Worm (Caenorhabditis elegans) whole organism, young adult: Measurements from ENCODE around the gene hrpa-1.

ENCODE experiments used
- C17E4.6 ChIP-seq: fragments of 200-800 bp; sonication (Bioruptor generic); IDR thresholded peaks from 2 replicates; pipeline ENCODE4 v1.3.6; 2022; ENCODE audit warnings: missing genetic modification reagents, missing genetic modification characterization, missing compliant biosample characterization
- F23B12.7 ChIP-seq: sonication (generic microtip); optimal IDR thresholded peaks from 2 replicates; lab custom pipeline; 2017; ENCODE audit warnings: missing genetic modification characterization, mild to moderate bottlenecking, missing compliant biosample characterization, antibody characterized with exemption, moderate library complexity; ENCODE audit not compliant: insufficient read depth
- F39B2.1 ChIP-seq: fragments of 200-800 bp; sonication (Bioruptor generic); IDR thresholded peaks from 2 replicates; pipeline ENCODE4 v1.3.6; 2022; ENCODE audit warnings: missing genetic modification reagents, missing genetic modification characterization, missing compliant biosample characterization
- F49E8.2 ChIP-seq: sonication (generic microtip); optimal IDR thresholded peaks from 3 replicates; lab custom pipeline; 2017; ENCODE audit warnings: missing genetic modification characterization, mild to moderate bottlenecking, missing compliant biosample characterization, antibody characterized with exemption, moderate library complexity; ENCODE audit not compliant: insufficient read depth
- F57C9.4 ChIP-seq: sonication (generic microtip); optimal IDR thresholded peaks from 2 replicates; lab custom pipeline; 2017; ENCODE audit warnings: mild to moderate bottlenecking, missing genetic modification characterization, missing compliant biosample characterization
- K12H6.12 ChIP-seq: fragments of 200-800 bp; sonication (Bioruptor generic); optimal IDR thresholded peaks from 2 replicates; lab custom pipeline; 2018; ENCODE audit warnings: mild to moderate bottlenecking, missing genetic modification characterization, missing compliant biosample characterization
- T26A5.8 ChIP-seq: sonication (generic microtip); optimal IDR thresholded peaks from 2 replicates; lab custom pipeline; 2016; ENCODE audit warnings: missing genetic modification characterization, missing compliant biosample characterization
- Y67H2A.10 ChIP-seq: fragments of 200-800 bp; sonication (Bioruptor generic); conservative IDR thresholded peaks from 2 replicates; pipeline ENCODE4 v1.3.6; 2022; ENCODE audit warnings: missing genetic modification reagents, missing genetic modification characterization, missing compliant biosample characterization
- akir-1 ChIP-seq: fragments of 200-800 bp; sonication (Bioruptor generic); optimal IDR thresholded peaks from 2 replicates; lab custom pipeline; 2018; ENCODE audit warnings: mild to moderate bottlenecking, missing genetic modification characterization, moderate library complexity, missing compliant biosample characterization
- atf-7 ChIP-seq: sonication (generic microtip); optimal IDR thresholded peaks from 2 replicates; lab custom pipeline; 2017; ENCODE audit warnings: mild to moderate bottlenecking, missing genetic modification characterization, missing compliant biosample characterization
- attf-5 ChIP-seq: fragments of 200-800 bp; sonication (Bioruptor generic); optimal IDR thresholded peaks from 2 replicates; lab custom pipeline; 2018; ENCODE audit warnings: mild to moderate bottlenecking, missing genetic modification characterization, missing compliant biosample characterization
- cebp-1 ChIP-seq, 2 experiments: fragments of 200-800 bp in 1 of 2; sonication (Bioruptor generic) in 1 of 2; sonication (generic microtip) in 1 of 2; IDR thresholded peaks in 1 of 2; optimal IDR thresholded peaks in 1 of 2; 2 replicates each; pipeline versions ENCODE4 v1.3.6 to Lab custom; 2017 to 2022; ENCODE audit warnings: missing compliant biosample characterization in 2 of 2, missing genetic modification characterization in 2 of 2, mild to moderate bottlenecking in 1 of 2, missing genetic modification reagents in 1 of 2, moderate library complexity in 1 of 2
- ceh-79 ChIP-seq: sonication (generic microtip); optimal IDR thresholded peaks from 2 replicates; lab custom pipeline; 2017; ENCODE audit warnings: mild to moderate bottlenecking, missing genetic modification characterization, missing compliant biosample characterization
- dox-1 ChIP-seq: fragments of 200-800 bp; sonication (Bioruptor generic); IDR thresholded peaks from 2 replicates; pipeline ENCODE4 v1.3.6; 2022; ENCODE audit warnings: missing genetic modification reagents, missing genetic modification characterization, missing compliant biosample characterization
- dpff-1 ChIP-seq: sonication (generic microtip); optimal IDR thresholded peaks from 2 replicates; lab custom pipeline; 2017; ENCODE audit warnings: mild to moderate bottlenecking, missing genetic modification characterization, missing compliant biosample characterization
- efl-1 ChIP-seq: fragments of 150-350 bp; optimal IDR thresholded peaks from 2 replicates; lab custom pipeline; 2014; ENCODE audit warnings: missing biosample characterization, missing genetic modification reagents, missing genetic modification characterization
- egl-18 ChIP-seq: fragments of 200-800 bp; sonication (Bioruptor generic); IDR thresholded peaks from 2 replicates; pipeline ENCODE4 v1.3.6; 2022; ENCODE audit warnings: missing genetic modification reagents, missing genetic modification characterization, missing compliant biosample characterization
- egrh-3 ChIP-seq: fragments of 200-800 bp; sonication (Bioruptor generic); IDR thresholded peaks from 2 replicates; pipeline ENCODE4 v1.3.6; 2022; ENCODE audit warnings: missing genetic modification reagents, missing genetic modification characterization, missing compliant biosample characterization
- ets-4 ChIP-seq: fragments of 200-800 bp; sonication (Bioruptor generic); optimal IDR thresholded peaks from 2 replicates; lab custom pipeline; 2018; ENCODE audit warnings: mild to moderate bottlenecking, missing genetic modification characterization, missing compliant biosample characterization
- fkh-3 ChIP-seq: sonication (generic microtip); optimal IDR thresholded peaks from 2 replicates; lab custom pipeline; 2016; ENCODE audit warnings: mild to moderate bottlenecking, missing genetic modification characterization, missing compliant biosample characterization
- him-1 ChIP-seq: sonication (generic microtip); optimal IDR thresholded peaks from 2 replicates; lab custom pipeline; 2016; ENCODE audit warnings: missing genotype, missing genetic modification reagents, missing genetic modification characterization, missing compliant biosample characterization
- hmg-1.2 ChIP-seq: fragments of 200-800 bp; sonication (Bioruptor generic); IDR thresholded peaks from 2 replicates; pipeline ENCODE4 v1.3.6; 2022; ENCODE audit warnings: missing genetic modification reagents, missing genetic modification characterization, missing compliant biosample characterization
- hsf-1 ChIP-seq: fragments of 200-800 bp; sonication (Bioruptor generic); IDR thresholded peaks from 2 replicates; pipeline ENCODE4 v1.3.6; 2022; ENCODE audit warnings: missing genetic modification reagents, missing genetic modification characterization, missing compliant biosample characterization
- lag-1 ChIP-seq: fragments of 200-800 bp; sonication (Bioruptor generic); IDR thresholded peaks from 2 replicates; pipeline ENCODE4 v1.3.6; 2022; ENCODE audit warnings: missing genetic modification reagents, missing genetic modification characterization, missing compliant biosample characterization
- let-526 ChIP-seq: fragments of 200-800 bp; sonication (Bioruptor generic); IDR thresholded peaks from 2 replicates; pipeline ENCODE4 v1.3.6; 2022; ENCODE audit warnings: missing genetic modification reagents, missing genetic modification characterization, missing compliant biosample characterization
- let-607 ChIP-seq, 2 experiments: fragments of 200-800 bp in 1 of 2; sonication (Bioruptor generic) in 1 of 2; sonication (generic microtip) in 1 of 2; optimal IDR thresholded peaks; 2 replicates each; lab custom pipeline; 2016 to 2018; ENCODE audit warnings: mild to moderate bottlenecking in 2 of 2, missing compliant biosample characterization in 2 of 2, missing genetic modification characterization in 2 of 2, moderate library complexity in 2 of 2, missing genotype in 1 of 2
- lin-40 ChIP-seq: sonication (generic microtip); optimal IDR thresholded peaks from 2 replicates; lab custom pipeline; 2016; ENCODE audit warnings: missing genetic modification characterization, mild to moderate bottlenecking, missing compliant biosample characterization, missing genotype, missing genetic modification reagents
- lin-54 ChIP-seq: fragments of 200-800 bp; sonication (Bioruptor generic); optimal IDR thresholded peaks from 2 replicates; lab custom pipeline; 2018; ENCODE audit warnings: mild to moderate bottlenecking, missing genetic modification characterization, missing compliant biosample characterization
- madf-10 ChIP-seq: sonication (generic microtip); optimal IDR thresholded peaks from 2 replicates; lab custom pipeline; 2016; ENCODE audit warnings: mild to moderate bottlenecking, missing genetic modification characterization, missing compliant biosample characterization
- madf-8 ChIP-seq: fragments of 200-800 bp; sonication (Bioruptor generic); conservative IDR thresholded peaks from 2 replicates; pipeline ENCODE4 v1.3.6; 2022; ENCODE audit warnings: missing genetic modification reagents, missing genetic modification characterization, missing compliant biosample characterization
- nfya-1 ChIP-seq: sonication (generic microtip); optimal IDR thresholded peaks from 2 replicates; lab custom pipeline; 2017; ENCODE audit warnings: antibody characterized with exemption, missing compliant biosample characterization, missing genetic modification characterization, borderline replicate concordance; ENCODE audit not compliant: insufficient read depth
- nhr-120 ChIP-seq: fragments of 200-800 bp; sonication (Bioruptor generic); IDR thresholded peaks from 2 replicates; pipeline ENCODE4 v1.3.6; 2022; ENCODE audit warnings: missing genetic modification characterization, missing compliant biosample characterization
- nhr-27 ChIP-seq: fragments of 200-800 bp; sonication (Bioruptor generic); optimal IDR thresholded peaks from 2 replicates; lab custom pipeline; 2018; ENCODE audit warnings: mild to moderate bottlenecking, missing genetic modification characterization, moderate library complexity, missing compliant biosample characterization
- nhr-80 ChIP-seq: sonication (generic microtip); optimal IDR thresholded peaks from 2 replicates; lab custom pipeline; 2016; ENCODE audit warnings: missing genetic modification characterization, missing compliant biosample characterization
- pbrm-1 ChIP-seq: fragments of 200-800 bp; sonication (Bioruptor generic); IDR thresholded peaks from 2 replicates; pipeline ENCODE4 v1.3.6; 2022; ENCODE audit warnings: missing genetic modification reagents, missing genetic modification characterization, missing compliant biosample characterization
- pha-4 ChIP-seq: fragments of 150-350 bp; sonication (generic microtip); optimal IDR thresholded peaks from 2 replicates; lab custom pipeline; 2014; ENCODE audit warnings: missing biosample characterization, missing genetic modification reagents, missing genetic modification characterization
- sdz-38 ChIP-seq: sonication (generic microtip); optimal IDR thresholded peaks from 2 replicates; lab custom pipeline; 2016; ENCODE audit warnings: missing genotype, missing genetic modification characterization, missing compliant biosample characterization
- snpc-1.1 ChIP-seq: sonication (generic microtip); optimal IDR thresholded peaks from 2 replicates; lab custom pipeline; 2017; ENCODE audit warnings: missing genetic modification characterization, mild to moderate bottlenecking, missing compliant biosample characterization, antibody characterized with exemption, moderate library complexity, missing genotype, missing genetic modification reagents; ENCODE audit not compliant: insufficient read depth
- snpc-4 ChIP-seq, 5 experiments: fragments of 150-350 bp in 1 of 5; sonication (generic microtip) in 4 of 5; optimal IDR thresholded peaks; 2 replicates each; lab custom pipeline; 2014 to 2018; ENCODE audit warnings: missing genetic modification characterization in 5 of 5, missing biosample characterization in 3 of 5, antibody characterized with exemption in 2 of 5, mild to moderate bottlenecking in 2 of 5, missing compliant biosample characterization in 2 of 5, missing genotype in 2 of 5, moderate library complexity in 2 of 5, missing genetic modification reagents in 1 of 5
- tbp1 ChIP-seq: fragments of 200-800 bp; sonication (Bioruptor generic); optimal IDR thresholded peaks from 2 replicates; lab custom pipeline; 2018; ENCODE audit warnings: mild to moderate bottlenecking, missing genetic modification characterization, missing compliant biosample characterization
- tbx-9 ChIP-seq: sonication (generic microtip); optimal IDR thresholded peaks from 2 replicates; lab custom pipeline; 2016; ENCODE audit warnings: borderline replicate concordance, missing genetic modification characterization, inconsistent platforms, missing compliant biosample characterization
- unc-62 ChIP-seq: fragments of 150-350 bp; optimal IDR thresholded peaks from 2 replicates; lab custom pipeline; 2014; ENCODE audit warnings: missing biosample characterization, missing genetic modification reagents, missing genetic modification characterization
- xnd-1 ChIP-seq: sonication (generic microtip); optimal IDR thresholded peaks from 2 replicates; lab custom pipeline; 2016; ENCODE audit warnings: missing genotype, missing genetic modification reagents, missing genetic modification characterization, missing compliant biosample characterization
- zfh-2 ChIP-seq: fragments of 200-800 bp; sonication (Bioruptor generic); conservative IDR thresholded peaks from 2 replicates; pipeline ENCODE4 v1.3.6; 2022; ENCODE audit warnings: missing genetic modification reagents, missing genetic modification characterization, missing compliant biosample characterization
- ztf-22 ChIP-seq: fragments of 200-800 bp; sonication (Bioruptor generic); optimal IDR thresholded peaks from 2 replicates; lab custom pipeline; 2018; ENCODE audit warnings: mild to moderate bottlenecking, missing genetic modification characterization, moderate library complexity, missing compliant biosample characterization
- ztf-28 ChIP-seq: fragments of 200-800 bp; sonication (Bioruptor generic); IDR thresholded peaks from 2 replicates; pipeline ENCODE4 v1.3.6; 2022; ENCODE audit warnings: missing genetic modification reagents, missing genetic modification characterization, missing compliant biosample characterization
- ztf-6 ChIP-seq: fragments of 200-800 bp; sonication (Bioruptor generic); IDR thresholded peaks from 2 replicates; pipeline ENCODE4 v1.3.6; 2022; ENCODE audit warnings: missing genetic modification reagents, missing genetic modification characterization, missing compliant biosample characterization

hrpa-1 gene

DNA sequence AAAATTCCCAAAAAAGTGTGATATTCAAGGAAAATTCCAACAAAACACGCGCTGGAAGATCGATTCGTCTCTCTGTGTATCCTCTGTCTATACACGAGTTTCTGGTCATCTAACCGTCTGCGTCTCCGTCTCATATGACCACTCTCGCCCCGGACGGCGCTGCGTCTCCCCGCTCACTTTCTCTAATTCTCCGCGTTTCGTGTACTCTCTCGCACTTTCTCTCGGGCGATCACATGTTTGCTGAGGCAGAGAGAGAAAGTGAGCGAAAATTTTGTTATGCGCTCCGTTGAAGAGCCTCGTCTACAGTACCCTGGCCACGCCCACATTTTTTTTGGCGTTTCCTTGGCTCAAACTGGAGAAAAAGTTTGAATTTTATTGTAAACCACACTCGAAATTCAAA is 45.9 kb upstream of the hrpa-1 start (continued):
- TF ChIP-seq hsf-1 (GFP tag; lab: Robert Waterston, UW) (0 out of 2 replicates have a peak, but pooled peaks have one; percentile 29), pbrm-1 (GFP tag; lab: Robert Waterston, UW) (peak; percentile 94), snpc-4 (GFP tag; optimal IDR thresholded peaks at IDR 0.05; lab: Kevin White, UChicago) (no peak), snpc-4 (tag; optimal IDR thresholded peaks at IDR 0.05; lab: Kevin White, UChicago) (peak in 2 of 4 experiments; percentile 64 to 65), nhr-120 (no peak), tbp1 (peak; percentile 51), egrh-3 (GFP tag; lab: Robert Waterston, UW) (0 out of 2 replicates have a peak, but pooled peaks have one; percentile 23), K12H6.12 (peak; percentile 86), nhr-80 (tag; lab: Kevin White, UChicago) (peak; percentile 72), atf-7 (tag; lab: Kevin White, UChicago) (peak; percentile 83), T26A5.8 (tag; lab: Kevin White, UChicago) (no peak), Y67H2A.10 (GFP tag; lab: Robert Waterston, UW) (peak; percentile 59), lin-54 (peak; percentile 80), nfya-1 (tag; lab: Kevin White, UChicago) (no peak), let-607 (tag; optimal IDR thresholded peaks at IDR 0.05; lab: Kevin White, UChicago) (peak in 1 of 2 experiments; percentile 50), zfh-2 (GFP tag; lab: Robert Waterston, UW) (peak; percentile 98), madf-10 (tag; lab: Kevin White, UChicago) (peak; percentile 71), xnd-1 (no peak), snpc-1.1 (tag; lab: Kevin White, UChicago) (no peak), lin-40 (tag; lab: Kevin White, UChicago) (peak; percentile 90), C17E4.6 (GFP tag; lab: Robert Waterston, UW) (peak; percentile 59; the same call in 1 of the 2 replicates), pha-4 (tag; lab: Kevin White, UChicago) (no peak), dox-1 (peak; percentile 88), dpff-1 (no peak), fkh-3 (tag; lab: Kevin White, UChicago) (no peak), ztf-6 (GFP tag; lab: Robert Waterston, UW) (no peak), let-526 (GFP tag; lab: Robert Waterston, UW) (peak; percentile 83), cebp-1 (GFP tag; IDR thresholded peaks at IDR 0.05; lab: Robert Waterston, UW) (peak; percentile 64), cebp-1 (tag; optimal IDR thresholded peaks at IDR 0.05; lab: Kevin White, UChicago) (peak; percentile 90), F57C9.4 (tag; lab: Kevin White, UChicago) (no peak), madf-8 (GFP tag; lab: Robert Waterston, UW) (no peak), F23B12.7 (tag; lab: Kevin White, UChicago) (no peak), ceh-79 (tag; lab: Kevin White, UChicago) (no peak), lag-1 (GFP tag; lab: Robert Waterston, UW) (no peak), egl-18 (no peak), ets-4 (peak; percentile 60), ztf-28 (GFP tag; lab: Robert Waterston, UW) (no peak), attf-5 (GFP tag; lab: Kevin White, UChicago) (peak; percentile 95), hmg-1.2 (peak; percentile 99), tbx-9 (tag; lab: Kevin White, UChicago) (no peak), nhr-27 (no peak), sdz-38 (no peak), ztf-22 (peak; percentile 44), unc-62 (GFP tag; lab: Kevin White, UChicago) (no peak), him-1 (tag; lab: Kevin White, UChicago) (no peak), akir-1 (GFP tag; lab: Kevin White, UChicago) (no peak), F39B2.1 (GFP tag; lab: Robert Waterston, UW) (no peak), efl-1 (GFP tag; lab: Kevin White, UChicago) (no peak), F49E8.2 (tag; lab: Kevin White, UChicago) (no peak)
